Fruit fly (Drosophila melanogaster) Kc167 (cell line): ENCODE results near the gene CG17029.

Experiments used
- Sin3A ChIP-seq: fragments of >200 bp; optimal IDR thresholded peaks from 2 replicates; lab custom pipeline; 2018; ENCODE audit warnings: missing external identifiers
- insv ChIP-seq: fragments of >200 bp; optimal IDR thresholded peaks from 3 replicates; lab custom pipeline; 2018; ENCODE audit warnings: missing external identifiers
- psq ChIP-seq: fragments of >200 bp; optimal IDR thresholded peaks from 2 replicates; lab custom pipeline; 2017; ENCODE audit warnings: missing external identifiers

- no peak for TF ChIP-seq Sin3A (lab: Kevin White, UChicago)
- no peak for TF ChIP-seq psq (lab: Kevin White, UChicago)
- TF ChIP-seq insv (lab: Kevin White, UChicago) = no peak
These were observed 1.6 kb upstream of the CG17029 start, which contains the start of gene CG17026 for dm6 chr3L:15975068-15975467.
